Fruit fly (Drosophila melanogaster): Measurements from ENCODE around the gene Prosbeta3.
A peak's percentile ranks its signal among the peaks of the same experiment; 100 is the strongest.

Gene Prosbeta3

dm6 chr3R:9019689-9020138 lies 13.7 kb upstream of the Prosbeta3 start, which contains the start of gene tgo (continued):
- no peak for TF ChIP-seq HHEX (GFP tag; optimal IDR thresholded peaks at IDR 0.05)
- no peak for TF ChIP-seq CG11456 (GFP tag; IDR thresholded peaks at IDR 0.05)
- TF ChIP-seq prd (optimal IDR thresholded peaks at IDR 0.05): no peak
- TF ChIP-seq prd (GFP tag; IDR thresholded peaks at IDR 0.05): no peak
- TF ChIP-seq CG17186 (GFP tag; optimal IDR thresholded peaks at IDR 0.05): peak; percentile 78
- peak; percentile 7 for TF ChIP-seq CG7987 (GFP tag; optimal IDR thresholded peaks at IDR 0.05)
- peak; percentile 59; the same call in 1 of the 2 replicates for TF ChIP-seq unc-4 (GFP tag; IDR thresholded peaks at IDR 0.05; ENCODE audit: partially characterized antibody)
- TF ChIP-seq gce (GFP tag; IDR thresholded peaks at IDR 0.05): no peak
- no peak for TF ChIP-seq CG15479 (GFP tag; optimal IDR thresholded peaks at IDR 0.05)
- TF ChIP-seq MESR4 (GFP tag; optimal IDR thresholded peaks at IDR 0.05): peak; percentile 96
- TF ChIP-seq CG11247 (GFP tag; IDR thresholded peaks at IDR 0.05): no peak
- no peak for TF ChIP-seq B-H2 (GFP tag; optimal IDR thresholded peaks at IDR 0.05)
- peak; percentile 59; the same call in 1 of the 2 replicates for TF ChIP-seq CG3847 (GFP tag; IDR thresholded peaks at IDR 0.05)
- peak; percentile 63 for TF ChIP-seq phol (tag; optimal IDR thresholded peaks at IDR 0.05)
- TF ChIP-seq en (GFP tag; optimal IDR thresholded peaks at IDR 0.05): no peak
- TF ChIP-seq maf-S (GFP tag; optimal IDR thresholded peaks at IDR 0.05): no peak
- no peak for TF ChIP-seq ash1 (GFP tag; optimal IDR thresholded peaks at IDR 0.05)
- TF ChIP-seq MBD-R2 (GFP tag; IDR thresholded peaks at IDR 0.05): peak; percentile 48
- no peak for TF ChIP-seq CG17612 (GFP tag; IDR thresholded peaks at IDR 0.05)
- peak; percentile 98 for TF ChIP-seq Myb (GFP tag; optimal IDR thresholded peaks at IDR 0.05)
- TF ChIP-seq H2.0 (GFP tag; IDR thresholded peaks at IDR 0.05): no peak
- no peak for TF ChIP-seq slou (GFP tag; optimal IDR thresholded peaks at IDR 0.05)
- TF ChIP-seq CG34422 (GFP tag; IDR thresholded peaks at IDR 0.05): peak; percentile 83; the same call in 1 of the 3 replicates
- no peak for TF ChIP-seq z (GFP tag; IDR thresholded peaks at IDR 0.05)
- no peak for TF ChIP-seq cwo (GFP tag; optimal IDR thresholded peaks at IDR 0.05)
- TF ChIP-seq ERR (GFP tag; optimal IDR thresholded peaks at IDR 0.05): no peak
- TF ChIP-seq odd (GFP tag; optimal IDR thresholded peaks at IDR 0.05): peak; percentile 1
- 0 out of 3 replicates have a peak, but pooled peaks have one; percentile 55 for TF ChIP-seq CG6791 (GFP tag; IDR thresholded peaks at IDR 0.05; ENCODE audit: partially characterized antibody)
- no peak for TF ChIP-seq CG14667 (GFP tag; IDR thresholded peaks at IDR 0.05)
- TF ChIP-seq gcm2 (GFP tag; optimal IDR thresholded peaks at IDR 0.05): no peak
- peak; percentile 4 for TF ChIP-seq CG2120 (GFP tag; optimal IDR thresholded peaks at IDR 0.05)
- no peak for TF ChIP-seq tup (GFP tag; optimal IDR thresholded peaks at IDR 0.05)
- peak; percentile 71 for TF ChIP-seq stwl (tag; optimal IDR thresholded peaks at IDR 0.05)
- TF ChIP-seq CHES-1-like (GFP tag; optimal IDR thresholded peaks at IDR 0.05): peak; percentile 64
- peak; percentile 3 for TF ChIP-seq CG12155 (GFP tag; optimal IDR thresholded peaks at IDR 0.05)
- TF ChIP-seq CG7372 (GFP tag; IDR thresholded peaks at IDR 0.05): no peak
- no peak for TF ChIP-seq CG15269 (tag; optimal IDR thresholded peaks at IDR 0.05)
- TF ChIP-seq Dbx (GFP tag; IDR thresholded peaks at IDR 0.05): no peak
- TF ChIP-seq gcm (GFP tag; optimal IDR thresholded peaks at IDR 0.05): peak; percentile 36
- TF ChIP-seq D19B (GFP tag; optimal IDR thresholded peaks at IDR 0.05): no peak
- TF ChIP-seq unpg (GFP tag; optimal IDR thresholded peaks at IDR 0.05): no peak
- TF ChIP-seq CG17802 (tag; optimal IDR thresholded peaks at IDR 0.05): no peak
- TF ChIP-seq CTCF (GFP tag; optimal IDR thresholded peaks at IDR 0.05): peak; percentile 42
- TF ChIP-seq CG12942 (GFP tag; optimal IDR thresholded peaks at IDR 0.05): no peak
- no peak for TF ChIP-seq Drgx (GFP tag; IDR thresholded peaks at IDR 0.05)
- TF ChIP-seq Sox100B (GFP tag; optimal IDR thresholded peaks at IDR 0.05): no peak
- TF ChIP-seq CG13287 (GFP tag; IDR thresholded peaks at IDR 0.05; ENCODE audit: partially characterized antibody): peak; percentile 68
- TF ChIP-seq Abd-B (GFP tag; optimal IDR thresholded peaks at IDR 0.05): peak; percentile 21
- peak in 1 of 3 experiments; percentile 42 for TF ChIP-seq Stat92E (GFP tag; optimal IDR thresholded peaks at IDR 0.05)
- TF ChIP-seq dimm (GFP tag; IDR thresholded peaks at IDR 0.05): no peak
- TF ChIP-seq onecut (GFP tag; IDR thresholded peaks at IDR 0.05): peak; percentile 50
- TF ChIP-seq Vsx1 (GFP tag; optimal IDR thresholded peaks at IDR 0.05): no peak

Measured in whole organism, embryonic.